Worm (Caenorhabditis elegans): ENCODE results near the gene srt-42.

- no peak for TF ChIP-seq mep-1 (tag; optimal IDR thresholded peaks at IDR 0.05)
- TF ChIP-seq unc-62 (GFP tag; optimal IDR thresholded peaks at IDR 0.05) = no peak
- TF ChIP-seq nhr-12 (tag; optimal IDR thresholded peaks at IDR 0.05) = no peak
- no peak for TF ChIP-seq drap-1 (GFP tag; optimal IDR thresholded peaks at IDR 0.05)
- no peak for TF ChIP-seq lsy-2 (tag; optimal IDR thresholded peaks at IDR 0.05)
- TF ChIP-seq elt-3 (tag; optimal IDR thresholded peaks at IDR 0.05) = no peak
- no peak for TF ChIP-seq ztf-11 (tag; optimal IDR thresholded peaks at IDR 0.05)
- TF ChIP-seq unc-39 (tag; optimal IDR thresholded peaks at IDR 0.05) = no peak
- TF ChIP-seq tbx-8 (GFP tag; optimal IDR thresholded peaks at IDR 0.05) = no peak
- TF ChIP-seq ceh-39 (tag; optimal IDR thresholded peaks at IDR 0.05) = no peak
These were observed 35.5 kb upstream of the srt-42 start, which contains the start of gene dhs-13 for ce11 chrV:1771727-1772126.

Data from whole organism, mixed stage, embryonic.